Fruit fly (Drosophila melanogaster): ENCODE results near the gene ND-15.
A peak's percentile ranks its signal among the peaks of the same experiment; 100 is the strongest.

Gene ND-15

DNA sequence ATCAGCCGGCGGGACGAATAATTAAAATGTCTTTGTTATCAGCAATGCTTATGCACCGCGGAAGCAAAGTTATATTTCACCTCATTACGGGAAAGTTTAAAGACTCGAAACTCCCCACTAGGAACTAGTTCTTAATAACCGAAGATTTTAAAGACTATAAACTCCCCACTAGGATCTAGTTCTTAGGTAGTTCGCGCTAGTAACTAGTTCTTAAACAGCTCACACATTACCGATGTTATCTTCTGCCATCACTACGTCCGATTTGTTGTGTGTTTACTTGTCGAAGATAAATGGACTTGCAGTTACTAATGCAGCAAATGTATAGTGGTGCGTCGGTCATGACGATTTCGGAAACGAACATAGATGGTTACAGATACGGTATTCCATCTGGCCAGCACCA, 28.6 kb downstream of the ND-15 start, which contains the start of the genes CG31974 and CG11454 (continued):
- TF ChIP-seq CG10431 (GFP tag; optimal IDR thresholded peaks at IDR 0.05) (no peak), CG8765 (GFP tag; IDR thresholded peaks at IDR 0.05) (no peak), otp (GFP tag; IDR thresholded peaks at IDR 0.05) (no peak), CG17829 (tag; optimal IDR thresholded peaks at IDR 0.05) (peak; percentile 47), tio (GFP tag; optimal IDR thresholded peaks at IDR 0.05) (no peak), slp2 (GFP tag; optimal IDR thresholded peaks at IDR 0.05) (no peak), CG3995 (GFP tag; optimal IDR thresholded peaks at IDR 0.05) (peak; percentile 38), CG12236 (GFP tag; optimal IDR thresholded peaks at IDR 0.05) (no peak), odd (GFP tag; optimal IDR thresholded peaks at IDR 0.05) (no peak), Mrtf (GFP tag; IDR thresholded peaks at IDR 0.05) (no peak), CG31441 (GFP tag; IDR thresholded peaks at IDR 0.05) (no peak), lbe (GFP tag; optimal IDR thresholded peaks at IDR 0.05) (no peak), CG1792 (GFP tag; optimal IDR thresholded peaks at IDR 0.05) (no peak), fd96Cb (tag; optimal IDR thresholded peaks at IDR 0.05) (no peak), gfzf (GFP tag; optimal IDR thresholded peaks at IDR 0.05) (peak; percentile 14), mld (GFP tag; IDR thresholded peaks at IDR 0.05; ENCODE audit: partially characterized antibody) (0 out of 3 replicates have a peak, but pooled peaks have one; percentile 41), gem (tag; optimal IDR thresholded peaks at IDR 0.05) (no peak), CG8478 (optimal IDR thresholded peaks at IDR 0.05) (no peak), CG4707 (GFP tag; optimal IDR thresholded peaks at IDR 0.05) (no peak), Dad (GFP tag; optimal IDR thresholded peaks at IDR 0.05) (no peak), Blimp-1 (GFP tag; optimal IDR thresholded peaks at IDR 0.05) (no peak), Adf1 (GFP tag; IDR thresholded peaks at IDR 0.05) (no peak), zfh2 (GFP tag; optimal IDR thresholded peaks at IDR 0.05) (no peak), ci (GFP tag; IDR thresholded peaks at IDR 0.05) (no peak), tna (GFP tag; IDR thresholded peaks at IDR 0.05; ENCODE audit: partially characterized antibody) (peak; percentile 76), ase (GFP tag; IDR thresholded peaks at IDR 0.05) (no peak), CrebB (tag; optimal IDR thresholded peaks at IDR 0.05) (peak; percentile 29), NK7.1 (GFP tag; optimal IDR thresholded peaks at IDR 0.05) (no peak), disco-r (GFP tag; optimal IDR thresholded peaks at IDR 0.05) (no peak), CG34224 (GFP tag; IDR thresholded peaks at IDR 0.05; ENCODE audit: partially characterized antibody) (peak; percentile 94), en (GFP tag; optimal IDR thresholded peaks at IDR 0.05) (no peak), CG42726 (GFP tag; IDR thresholded peaks at IDR 0.05; ENCODE audit: partially characterized antibody) (peak; percentile 53; the same call in 1 of the 2 replicates), seq (GFP tag; IDR thresholded peaks at IDR 0.05) (no peak), CG1603 (tag; optimal IDR thresholded peaks at IDR 0.05) (peak; percentile 65), B-H1 (GFP tag; IDR thresholded peaks at IDR 0.05) (no peak), trem (tag; optimal IDR thresholded peaks at IDR 0.05) (peak; percentile 35), nom (GFP tag; optimal IDR thresholded peaks at IDR 0.05) (peak; percentile 2), stwl (tag; optimal IDR thresholded peaks at IDR 0.05) (peak; percentile 57), nerfin-1 (tag; optimal IDR thresholded peaks at IDR 0.05) (no peak), CG10267 (tag; optimal IDR thresholded peaks at IDR 0.05) (peak; percentile 34), CG11398 (GFP tag; optimal IDR thresholded peaks at IDR 0.05) (no peak), sc (optimal IDR thresholded peaks at IDR 0.05) (no peak), sc (GFP tag; optimal IDR thresholded peaks at IDR 0.05) (no peak), amos (GFP tag; IDR thresholded peaks at IDR 0.05; ENCODE audit: partially characterized antibody) (peak; percentile 94), hkb (optimal IDR thresholded peaks at IDR 0.05) (no peak), hkb (GFP tag; IDR thresholded peaks at IDR 0.05) (no peak), NfI (GFP tag; optimal IDR thresholded peaks at IDR 0.05) (no peak), NFAT (GFP tag; IDR thresholded peaks at IDR 0.05) (no peak), CG7786 (GFP tag; optimal IDR thresholded peaks at IDR 0.05) (no peak), bcd (GFP tag; optimal IDR thresholded peaks at IDR 0.05) (no peak), CG16779 (GFP tag; IDR thresholded peaks at IDR 0.05) (no peak), Atf6 (GFP tag; IDR thresholded peaks at IDR 0.05) (no peak), hth (optimal IDR thresholded peaks at IDR 0.05) (no peak)
